ENCODE assay signal across 1 worm cellular context in the genomic region with DNA sequence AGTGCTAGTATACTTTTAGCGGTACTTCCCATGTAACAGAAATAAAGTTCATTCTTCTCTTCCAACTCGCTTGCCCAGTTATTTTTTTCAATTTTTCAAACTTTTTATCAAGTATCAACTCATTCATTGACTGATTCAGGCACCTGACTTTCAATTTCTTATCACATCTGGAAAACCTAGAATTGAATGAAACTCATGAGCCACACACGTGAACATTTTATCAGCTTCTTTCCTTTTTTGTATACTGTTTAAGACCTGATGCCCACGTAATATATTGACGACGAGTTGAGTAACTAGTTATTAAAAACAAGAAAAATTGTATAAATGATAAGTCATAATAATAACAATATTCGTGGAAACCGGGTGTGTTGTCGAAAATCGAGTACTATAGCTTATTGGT.
TF ChIP-seq lines count a peak whose summit lies in the region.

No protein-coding gene starts in this region.

TF ChIP-seq in whole organism, L1 larva, 84 proteins besides CTCF, POLR2A, EP300 and RAD21 (continued from another document):
- no peak for TF ChIP-seq mdl-1 (tag; optimal IDR thresholded peaks at IDR 0.05; lab: Kevin White, UChicago)
- no peak for TF ChIP-seq nhr-84 (tag; optimal IDR thresholded peaks at IDR 0.05; lab: Kevin White, UChicago)
- TF ChIP-seq nhr-76 (tag; optimal IDR thresholded peaks at IDR 0.05; lab: Kevin White, UChicago): no peak
- peak; percentile 98 for TF ChIP-seq elt-2 (tag; optimal IDR thresholded peaks at IDR 0.05; lab: Kevin White, UChicago)
- TF ChIP-seq nhr-71 (tag; optimal IDR thresholded peaks at IDR 0.05; lab: Kevin White, UChicago): peak; percentile 18
- TF ChIP-seq nhr-237 (tag; optimal IDR thresholded peaks at IDR 0.05; lab: Kevin White, UChicago): no peak
- TF ChIP-seq nhr-28 (tag; optimal IDR thresholded peaks at IDR 0.05; lab: Kevin White, UChicago): no peak
- TF ChIP-seq isw-1 (GFP tag; IDR thresholded peaks at IDR 0.05; lab: Robert Waterston, UW): no peak
- no peak for TF ChIP-seq unc-98 (GFP tag; IDR thresholded peaks at IDR 0.05; lab: Robert Waterston, UW)
- no peak for TF ChIP-seq nhr-77 (tag; optimal IDR thresholded peaks at IDR 0.05; lab: Kevin White, UChicago)
- TF ChIP-seq irx-1 (tag; optimal IDR thresholded peaks at IDR 0.05; lab: Kevin White, UChicago): no peak
- peak; percentile 31 for TF ChIP-seq pqm-1 (tag; optimal IDR thresholded peaks at IDR 0.05; lab: Kevin White, UChicago)
- TF ChIP-seq F16B12.6 (tag; optimal IDR thresholded peaks at IDR 0.05; lab: Kevin White, UChicago): no peak
- TF ChIP-seq ceh-88 (GFP tag; IDR thresholded peaks at IDR 0.05; lab: Robert Waterston, UW): no peak
- no peak for TF ChIP-seq ceh-63 (GFP tag; optimal IDR thresholded peaks at IDR 0.05; lab: Kevin White, UChicago)
- no peak for TF ChIP-seq lin-13 (GFP tag; optimal IDR thresholded peaks at IDR 0.05; lab: Kevin White, UChicago)
